Worm (Caenorhabditis elegans): ENCODE results near the gene vab-1.

vab-1 gene

ce11 chrII:4619700-4620099 lies 47.9 kb downstream of the vab-1 start, which contains the start of gene clec-138:
clec-138 (minus strand) TSS chrII:4619800.
- TF ChIP-seq fos-1 (tag; optimal IDR thresholded peaks at IDR 0.05) (no peak), attf-4 (tag; optimal IDR thresholded peaks at IDR 0.05) (no peak), daf-19 (GFP tag; conservative IDR thresholded peaks at IDR 0.05) (no peak)

- TF ChIP-seq sdz-12 (GFP tag; optimal IDR thresholded peaks at IDR 0.05) (no peak), daf-8 (GFP tag; IDR thresholded peaks at IDR 0.05) (no peak), unc-62 (GFP tag; optimal IDR thresholded peaks at IDR 0.05 in 1 of 2) (peak in 1 of 2 experiments; percentile 47), unc-62 (tag; optimal IDR thresholded peaks at IDR 0.05) (no peak)
These were observed 49.9 kb downstream of the vab-1 start, which contains the start of gene clec-139 for ce11 chrII:4621650-4622049. clec-139 (minus strand) TSS chrII:4621750.

ce11 chrII:4626606-4627005 lies 54.8 kb downstream of the vab-1 start, which contains the start of gene F35D11.1:
F35D11.1 (plus strand) TSS chrII:4626906.
- TF ChIP-seq ceh-62 (tag; optimal IDR thresholded peaks at IDR 0.05) (no peak), fos-1 (tag; optimal IDR thresholded peaks at IDR 0.05) (no peak), fkh-10 (GFP tag; optimal IDR thresholded peaks at IDR 0.05) (no peak), Y75B8A.6 (GFP tag; IDR thresholded peaks at IDR 0.05) (no peak), nhr-48 (tag; optimal IDR thresholded peaks at IDR 0.05) (no peak), zip-2 (tag; optimal IDR thresholded peaks at IDR 0.05) (no peak), php-3 (GFP tag; IDR thresholded peaks at IDR 0.05) (no peak)

ce11 chrII:4631479-4631878 lies 59.7 kb downstream of the vab-1 start:
- TF ChIP-seq lin-29 (GFP tag; IDR thresholded peaks at IDR 0.05) (no peak), unc-62 (GFP tag; optimal IDR thresholded peaks at IDR 0.05 in 1 of 2) (peak in 1 of 2 experiments; percentile 90), unc-62 (tag; optimal IDR thresholded peaks at IDR 0.05) (no peak)

- no peak for TF ChIP-seq hif-1 (tag; optimal IDR thresholded peaks at IDR 0.05)
- TF ChIP-seq nhr-28 (tag; optimal IDR thresholded peaks at IDR 0.05): no peak
- no peak for TF ChIP-seq mep-1 (tag; optimal IDR thresholded peaks at IDR 0.05)
- no peak for TF ChIP-seq nhr-77 (tag; optimal IDR thresholded peaks at IDR 0.05)
These were observed 66.4 kb downstream of the vab-1 start, which contains the start of gene che-10 for ce11 chrII:4638241-4638640. che-10 (minus strand) TSS chrII:4638341.

- no peak for TF ChIP-seq jun-1 (tag; optimal IDR thresholded peaks at IDR 0.05)
- no peak for TF ChIP-seq ces-1 (GFP tag; optimal IDR thresholded peaks at IDR 0.05)
- TF ChIP-seq nhr-28 (tag; optimal IDR thresholded peaks at IDR 0.05): peak; percentile 49
- TF ChIP-seq aha-1 (tag): peak; percentile 15
- no peak for TF ChIP-seq lin-1 (GFP tag; IDR thresholded peaks at IDR 0.05)
- no peak for TF ChIP-seq ZK546.5 (tag; optimal IDR thresholded peaks at IDR 0.05)
- no peak for TF ChIP-seq daf-16 (GFP tag; optimal IDR thresholded peaks at IDR 0.05)
- peak; percentile 74 for TF ChIP-seq daf-16 (tag; optimal IDR thresholded peaks at IDR 0.05)
- no peak for TF ChIP-seq egl-27 (tag; optimal IDR thresholded peaks at IDR 0.05)
- no peak for TF ChIP-seq ceh-62 (tag; optimal IDR thresholded peaks at IDR 0.05)
- TF ChIP-seq Y105C5A.15 (GFP tag; IDR thresholded peaks at IDR 0.05): no peak
These were observed 67.1 kb downstream of the vab-1 start for ce11 chrII:4638891-4639290.

Measured in whole organism, L4 larva.